Worm (Caenorhabditis elegans) whole organism, L4 larva: ENCODE data around the gene F41E6.15.
A peak's percentile ranks its signal among the peaks of the same experiment; 100 is the strongest.

ENCODE experiments used
- Y48G9A.11 ChIP-seq: fragments of 200-800 bp; sonication (Bioruptor generic); IDR thresholded peaks from 2 replicates; pipeline ENCODE4 v1.3.6; 2022; ENCODE audit warnings: missing genetic modification reagents, missing genetic modification characterization, missing compliant biosample characterization
- aha-1 ChIP-seq: fragments of 150-350 bp; peaks from one replicate; lab custom pipeline; 2014; ENCODE audit warnings: missing biosample characterization, missing genetic modification characterization
- arid-1 ChIP-seq: fragments of 200-800 bp; sonication (Bioruptor generic); conservative IDR thresholded peaks from 2 replicates; pipeline ENCODE4 v1.3.6; 2022; ENCODE audit warnings: missing genetic modification reagents, missing genetic modification characterization, missing compliant biosample characterization
- ceh-28 ChIP-seq: fragments of 150-350 bp; optimal IDR thresholded peaks from 2 replicates; lab custom pipeline; 2014; ENCODE audit warnings: missing biosample characterization, missing genetic modification reagents, missing genetic modification characterization
- ceh-62 ChIP-seq: sonication (generic microtip); optimal IDR thresholded peaks from 2 replicates; lab custom pipeline; 2017; ENCODE audit warnings: missing biosample characterization, missing genetic modification characterization
- ctbp-1 ChIP-seq: fragments of 200-800 bp; sonication (Bioruptor generic); IDR thresholded peaks from 2 replicates; pipeline ENCODE4 v1.3.6; 2022; ENCODE audit warnings: missing genetic modification reagents, missing genetic modification characterization, missing compliant biosample characterization
- daf-12 ChIP-seq: fragments of 150-350 bp; optimal IDR thresholded peaks from 2 replicates; lab custom pipeline; 2014; ENCODE audit warnings: missing biosample characterization, missing genetic modification reagents, missing genetic modification characterization
- daf-16 ChIP-seq, 3 experiments: sonication (generic microtip); optimal IDR thresholded peaks; 2 replicates each; lab custom pipeline; 2016 to 2017; ENCODE audit warnings: missing genetic modification characterization in 3 of 3, missing genetic modification reagents in 3 of 3, mild to moderate bottlenecking in 2 of 3, missing compliant biosample characterization in 2 of 3, missing biosample characterization in 1 of 3, moderate library complexity in 1 of 3
- daf-8 ChIP-seq: fragments of 200-800 bp; sonication (Bioruptor generic); IDR thresholded peaks from 2 replicates; pipeline ENCODE4 v1.3.6; 2022; ENCODE audit warnings: missing genetic modification characterization, missing compliant biosample characterization
- dmd-8 ChIP-seq: fragments of 200-800 bp; sonication (Bioruptor generic); IDR thresholded peaks from 2 replicates; pipeline ENCODE4 v1.3.6; 2022; ENCODE audit warnings: missing genetic modification characterization, missing compliant biosample characterization
- duxl-1 ChIP-seq: sonication (generic microtip); optimal IDR thresholded peaks from 2 replicates; lab custom pipeline; 2016; ENCODE audit warnings: mild to moderate bottlenecking, missing genetic modification characterization, moderate library complexity, missing compliant biosample characterization; ENCODE audit not compliant: poor library complexity
- dve-1 ChIP-seq: sonication (generic microtip); optimal IDR thresholded peaks from 2 replicates; lab custom pipeline; 2017; ENCODE audit warnings: antibody characterized with exemption, mild to moderate bottlenecking, missing genetic modification characterization, missing compliant biosample characterization; ENCODE audit not compliant: insufficient read depth
- egl-27 ChIP-seq: sonication (generic microtip); optimal IDR thresholded peaks from 3 replicates; lab custom pipeline; 2017; ENCODE audit warnings: missing biosample characterization, missing genetic modification reagents, missing genetic modification characterization
- egl-43 ChIP-seq: fragments of 200-800 bp; sonication (Bioruptor generic); IDR thresholded peaks from 2 replicates; pipeline ENCODE4 v1.3.6; 2022; ENCODE audit warnings: missing genetic modification reagents, missing genetic modification characterization, missing compliant biosample characterization
- fos-1 ChIP-seq: fragments of 150-350 bp; optimal IDR thresholded peaks from 2 replicates; lab custom pipeline; 2014; ENCODE audit warnings: missing biosample characterization, missing genetic modification characterization
- jun-1 ChIP-seq: fragments of 150-350 bp; optimal IDR thresholded peaks from 2 replicates; lab custom pipeline; 2014; ENCODE audit warnings: missing biosample characterization, missing genetic modification reagents, missing genetic modification characterization
- lim-7 ChIP-seq: fragments of 200-800 bp; sonication (Bioruptor generic); IDR thresholded peaks from 2 replicates; pipeline ENCODE4 v1.3.6; 2022; ENCODE audit warnings: missing genetic modification characterization, missing compliant biosample characterization
- lin-39 ChIP-seq: fragments of 150-350 bp; optimal IDR thresholded peaks from 2 replicates; lab custom pipeline; 2014; ENCODE audit warnings: missing biosample characterization, missing genetic modification reagents, missing genetic modification characterization
- madf-9 ChIP-seq: fragments of 200-800 bp; sonication (Bioruptor generic); conservative IDR thresholded peaks from 2 replicates; pipeline ENCODE4 v1.3.6; 2022; ENCODE audit warnings: missing genetic modification reagents, missing genetic modification characterization, missing compliant biosample characterization
- mxl-2 ChIP-seq: fragments of 200-800 bp; sonication (Bioruptor generic); conservative IDR thresholded peaks from 2 replicates; pipeline ENCODE4 v1.3.6; 2022; ENCODE audit warnings: missing genetic modification reagents, missing genetic modification characterization, missing compliant biosample characterization
- nhr-10 ChIP-seq: fragments of 150-350 bp; optimal IDR thresholded peaks from 2 replicates; lab custom pipeline; 2014; ENCODE audit warnings: missing biosample characterization, missing genetic modification characterization
- nhr-102 ChIP-seq: sonication (generic microtip); optimal IDR thresholded peaks from 2 replicates; lab custom pipeline; 2016; ENCODE audit warnings: mild to moderate bottlenecking, missing genetic modification characterization, moderate library complexity, missing compliant biosample characterization
- nhr-11 ChIP-seq: fragments of 150-350 bp; optimal IDR thresholded peaks from 2 replicates; lab custom pipeline; 2014; ENCODE audit warnings: missing biosample characterization, missing genetic modification characterization
- nhr-111 ChIP-seq: fragments of 200-800 bp; sonication (Bioruptor generic); optimal IDR thresholded peaks from 2 replicates; lab custom pipeline; 2018; ENCODE audit warnings: mild to moderate bottlenecking, missing genetic modification characterization, missing compliant biosample characterization
- nhr-28 ChIP-seq: fragments of 150-350 bp; optimal IDR thresholded peaks from 2 replicates; lab custom pipeline; 2014; ENCODE audit warnings: missing biosample characterization, missing genetic modification characterization
- nhr-41 ChIP-seq: fragments of 200-800 bp; sonication (Bioruptor generic); IDR thresholded peaks from 2 replicates; pipeline ENCODE4 v1.3.6; 2022; ENCODE audit warnings: missing genetic modification reagents, missing genetic modification characterization, missing compliant biosample characterization
- nhr-42 ChIP-seq: fragments of 200-800 bp; sonication (Bioruptor generic); IDR thresholded peaks from 2 replicates; pipeline ENCODE4 v1.3.6; 2022; ENCODE audit warnings: missing genetic modification characterization, missing compliant biosample characterization
- nhr-48 ChIP-seq: sonication (generic microtip); optimal IDR thresholded peaks from 2 replicates; lab custom pipeline; 2016; ENCODE audit warnings: mild to moderate bottlenecking, missing genetic modification characterization, missing compliant biosample characterization
- nhr-6 ChIP-seq: fragments of 150-350 bp; optimal IDR thresholded peaks from 2 replicates; lab custom pipeline; 2014; ENCODE audit warnings: missing biosample characterization, missing genetic modification characterization
- nhr-77 ChIP-seq: fragments of 150-350 bp; optimal IDR thresholded peaks from 2 replicates; lab custom pipeline; 2014; ENCODE audit warnings: missing biosample characterization, missing genetic modification characterization
- pqm-1 ChIP-seq: sonication (generic microtip); optimal IDR thresholded peaks from 2 replicates; lab custom pipeline; 2017; ENCODE audit warnings: missing biosample characterization, missing genetic modification characterization
- set-16 ChIP-seq: fragments of 200-800 bp; sonication (Bioruptor generic); IDR thresholded peaks from 2 replicates; pipeline ENCODE4 v1.3.6; 2022; ENCODE audit warnings: missing genetic modification reagents, missing genetic modification characterization, missing compliant biosample characterization
- spr-3 ChIP-seq: fragments of 200-800 bp; sonication (Bioruptor generic); optimal IDR thresholded peaks from 2 replicates; lab custom pipeline; 2018; ENCODE audit warnings: mild to moderate bottlenecking, missing genetic modification characterization, missing compliant biosample characterization
- tra-1 ChIP-seq: fragments of 200-800 bp; sonication (Bioruptor generic); IDR thresholded peaks from 2 replicates; pipeline ENCODE4 v1.3.6; 2022; ENCODE audit warnings: missing genetic modification reagents, missing genetic modification characterization, missing compliant biosample characterization
- unc-39 ChIP-seq: sonication (generic microtip); optimal IDR thresholded peaks from 2 replicates; lab custom pipeline; 2017; ENCODE audit warnings: missing biosample characterization, missing genetic modification characterization
- unc-62 ChIP-seq, 3 experiments: fragments of 150-350 bp in 1 of 3; sonication (generic microtip); optimal IDR thresholded peaks in 2 of 3; peaks in 1 of 3; 1 replicate in 1 of 3; 2 replicates in 2 of 3; lab custom pipeline; 2014 to 2017; ENCODE audit warnings: missing biosample characterization in 3 of 3, missing genetic modification characterization in 3 of 3, missing genetic modification reagents in 3 of 3, missing genotype in 1 of 3
- zfp-3 ChIP-seq: fragments of 200-800 bp; sonication (Bioruptor generic); conservative IDR thresholded peaks from 2 replicates; pipeline ENCODE4 v1.3.6; 2022; ENCODE audit warnings: missing genetic modification reagents, missing genetic modification characterization, missing compliant biosample characterization

F41E6.15 gene

DNA sequence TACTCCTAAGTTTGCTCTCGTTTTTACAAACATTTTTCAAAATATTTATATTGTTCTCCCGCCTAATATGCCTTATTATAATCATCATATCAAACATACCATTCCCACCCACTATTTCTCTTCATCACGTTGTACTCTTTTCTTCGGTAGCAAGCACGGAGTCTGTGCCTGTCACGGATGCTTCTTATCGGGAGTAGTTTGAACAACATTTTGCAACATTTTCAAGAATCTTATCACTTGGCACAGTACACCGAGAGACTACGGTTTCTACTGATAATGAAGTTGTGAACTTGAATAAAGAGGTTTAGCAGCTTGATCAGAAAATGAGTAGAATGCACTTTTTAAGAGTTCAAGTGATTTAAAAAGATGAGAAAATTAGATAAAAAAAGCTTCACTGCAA, 45.7 kb upstream of the F41E6.15 start (continued):
- no peak for TF ChIP-seq lin-39 (tag; lab: Kevin White, UChicago)
- TF ChIP-seq nhr-77 (tag; lab: Kevin White, UChicago) = peak; percentile 73
- TF ChIP-seq arid-1 = no peak
- peak; percentile 82 for TF ChIP-seq dve-1 (tag; lab: Kevin White, UChicago)
- TF ChIP-seq tra-1 = 0 out of 2 replicates have a peak, but pooled peaks have one; percentile 63
- TF ChIP-seq nhr-10 (tag; lab: Kevin White, UChicago) = no peak
- peak; percentile 52 for TF ChIP-seq nhr-48 (tag; lab: Kevin White, UChicago)
- TF ChIP-seq nhr-6 (tag; lab: Kevin White, UChicago) = no peak
- TF ChIP-seq fos-1 (tag; lab: Kevin White, UChicago) = no peak

DNA sequence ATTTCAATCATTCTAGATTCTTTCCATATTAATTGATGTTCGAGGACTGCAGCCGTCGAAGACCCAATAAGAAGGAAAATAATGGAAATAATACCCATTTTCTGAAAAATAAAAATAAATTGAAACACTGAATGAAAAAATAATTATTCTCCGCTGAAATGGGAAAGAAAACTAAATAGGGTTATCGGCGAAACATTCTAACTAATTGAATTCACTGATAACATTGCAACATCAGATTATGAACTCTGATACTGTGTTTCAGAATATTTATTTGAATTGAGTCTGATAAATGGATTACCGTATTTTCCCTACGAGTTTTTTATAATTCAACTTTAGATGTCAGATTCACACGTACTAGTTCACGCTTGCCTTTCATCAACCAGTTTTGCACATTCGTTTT, 40.6 kb upstream of the F41E6.15 start, which contains the start of gene asp-13:
TSS of gene asp-13 (minus strand) at position 101 of the 400 bp plus-strand sequence.
- TF ChIP-seq nhr-102 (tag; lab: Kevin White, UChicago) = no peak
- no peak for TF ChIP-seq duxl-1
- no peak for TF ChIP-seq nhr-11 (tag; lab: Kevin White, UChicago)
- TF ChIP-seq dve-1 (tag; lab: Kevin White, UChicago) = peak; percentile 3
- no peak for TF ChIP-seq daf-16 (GFP tag; optimal IDR thresholded peaks at IDR 0.05; lab: Kevin White, UChicago)
- peak; percentile 23 for TF ChIP-seq daf-16 (tag; optimal IDR thresholded peaks at IDR 0.05; lab: Kevin White, UChicago)
- no peak for TF ChIP-seq aha-1
- no peak for TF ChIP-seq unc-39 (tag; lab: Kevin White, UChicago)
- TF ChIP-seq unc-62 (GFP tag; optimal IDR thresholded peaks at IDR 0.05 in 1 of 2; lab: Kevin White, UChicago) = peak in 1 of 2 experiments; percentile 30
- no peak for TF ChIP-seq unc-62 (tag; optimal IDR thresholded peaks at IDR 0.05; lab: Kevin White, UChicago)
- TF ChIP-seq nhr-28 (tag; lab: Kevin White, UChicago) = peak; percentile 15
- TF ChIP-seq pqm-1 (tag; lab: Kevin White, UChicago) = peak; percentile 37
- no peak for TF ChIP-seq egl-43 (GFP tag; lab: Robert Waterston, UW)
- TF ChIP-seq, all 104 proteins: peak for 5

DNA sequence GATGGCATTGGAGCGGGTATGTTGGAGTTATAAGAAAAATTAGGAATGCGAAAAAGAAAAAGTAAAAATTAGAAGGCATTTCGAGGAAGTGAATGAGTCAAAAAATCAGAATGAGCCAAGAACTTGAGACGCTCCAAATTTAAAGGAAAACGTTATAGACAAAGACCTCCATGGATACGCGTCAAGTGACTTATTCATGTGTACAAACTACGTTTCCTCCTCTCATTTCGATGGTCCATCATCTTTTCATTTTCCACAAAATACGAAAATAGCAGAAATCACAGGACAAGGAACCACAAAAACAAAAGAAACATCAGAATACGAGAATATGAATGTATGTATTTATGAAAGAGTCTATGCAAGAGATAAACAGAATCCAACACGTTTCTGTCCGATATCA, 38.7 kb upstream of the F41E6.15 start, which contains the start of gene F28A12.3:
TSS of gene F28A12.3 (minus strand) at position 101 of the 400 bp plus-strand sequence.
- no peak for TF ChIP-seq zfp-3 (GFP tag; lab: Robert Waterston, UW)
- no peak for TF ChIP-seq nhr-41 (GFP tag; lab: Robert Waterston, UW)
- no peak for TF ChIP-seq mxl-2
- no peak for TF ChIP-seq dmd-8 (GFP tag; lab: Robert Waterston, UW)
- no peak for TF ChIP-seq madf-9 (GFP tag; lab: Robert Waterston, UW)
- TF ChIP-seq pqm-1 (tag; lab: Kevin White, UChicago) = no peak
- TF ChIP-seq aha-1 = peak; percentile 3
- TF ChIP-seq daf-12 (tag; lab: Kevin White, UChicago) = no peak
- TF ChIP-seq, all 104 proteins: peak for 1

DNA sequence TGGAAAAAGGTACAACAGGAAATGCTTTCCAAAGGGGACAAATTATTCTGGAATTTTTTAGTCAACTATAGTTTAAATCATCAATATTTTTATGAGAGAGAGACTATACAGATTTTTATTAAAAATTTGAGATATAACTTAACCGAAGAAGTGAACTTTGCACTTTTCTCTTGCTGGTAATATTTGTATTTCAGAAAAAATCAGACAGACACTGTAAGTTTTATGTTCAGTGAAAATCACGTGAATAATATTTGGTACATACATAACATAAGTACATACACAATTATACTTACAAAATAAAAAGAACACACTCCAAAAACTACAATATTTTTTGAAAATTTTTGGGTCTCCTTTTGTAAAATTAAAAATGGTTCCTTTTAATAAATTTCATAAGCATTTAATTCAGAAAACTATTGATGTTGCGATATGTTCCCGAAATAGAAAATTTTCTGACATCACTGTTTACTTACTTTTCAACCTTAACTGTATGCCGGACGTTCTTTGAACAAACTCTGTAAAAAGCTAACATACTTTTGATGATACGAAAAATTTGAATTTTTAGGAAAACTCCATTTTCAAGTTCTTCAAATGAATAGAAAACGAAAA, 35.2 kb upstream of the F41E6.15 start, which contains the start of the genes F28A12.10 and acd-4:
TSS of gene F28A12.10 (minus strand) at position 101 of the 606 bp plus-strand sequence.
TSS of gene acd-4 (plus strand) at position 556 of the 606 bp plus-strand sequence.
- no peak for TF ChIP-seq Y48G9A.11 (GFP tag; lab: Robert Waterston, UW)
- TF ChIP-seq nhr-42 (GFP tag; lab: Robert Waterston, UW) = no peak
- TF ChIP-seq spr-3 = no peak
- no peak for TF ChIP-seq nhr-28 (tag; lab: Kevin White, UChicago)
- no peak for TF ChIP-seq daf-8 (GFP tag; lab: Robert Waterston, UW)
- TF ChIP-seq lin-39 (tag; lab: Kevin White, UChicago) = no peak
- no peak for TF ChIP-seq madf-9 (GFP tag; lab: Robert Waterston, UW)
- no peak for TF ChIP-seq fos-1 (tag; lab: Kevin White, UChicago)
- TF ChIP-seq jun-1 (tag; lab: Kevin White, UChicago) = no peak
- no peak for TF ChIP-seq aha-1
- no peak for TF ChIP-seq set-16 (GFP tag; lab: Robert Waterston, UW)
- no peak for TF ChIP-seq ceh-62 (tag; lab: Kevin White, UChicago)
- TF ChIP-seq ceh-28 (tag; lab: Kevin White, UChicago) = no peak
- TF ChIP-seq egl-27 = no peak
- TF ChIP-seq ctbp-1 (GFP tag; lab: Robert Waterston, UW) = no peak
- TF ChIP-seq dmd-8 (GFP tag; lab: Robert Waterston, UW) = no peak
- TF ChIP-seq nhr-77 (tag; lab: Kevin White, UChicago) = no peak
- TF ChIP-seq lim-7 (GFP tag; lab: Robert Waterston, UW) = no peak
- no peak for TF ChIP-seq nhr-111 (GFP tag; lab: Kevin White, UChicago)
- TF ChIP-seq unc-62 (GFP tag; optimal IDR thresholded peaks at IDR 0.05 in 1 of 2; lab: Kevin White, UChicago) = no peak
- TF ChIP-seq unc-62 (tag; optimal IDR thresholded peaks at IDR 0.05; lab: Kevin White, UChicago) = no peak
